Worm (Caenorhabditis elegans) whole organism, midembryonic: ENCODE measurements around the gene dach-1.

Experiments
- T22C8.4 ChIP-seq: fragments of 200-800 bp; sonication (Bioruptor generic); IDR thresholded peaks from 2 replicates; pipeline ENCODE4 v1.3.6; 2022; ENCODE audit warnings: missing genetic modification characterization, missing compliant biosample characterization
- cog-1 ChIP-seq: sonication (generic microtip); optimal IDR thresholded peaks from 2 replicates; lab custom pipeline; 2016; ENCODE audit warnings: missing genetic modification characterization, missing compliant biosample characterization
- flt-1 ChIP-seq: fragments of 200-800 bp; sonication (Bioruptor generic); IDR thresholded peaks from 2 replicates; pipeline ENCODE4 v1.3.6; 2022; ENCODE audit warnings: missing genetic modification characterization, missing compliant biosample characterization
- klf-2 ChIP-seq: fragments of 200-800 bp; sonication (Bioruptor generic); conservative IDR thresholded peaks from 2 replicates; pipeline ENCODE4 v1.3.6; 2022; ENCODE audit warnings: missing genetic modification reagents, missing genetic modification characterization, missing compliant biosample characterization
- med-1 ChIP-seq: sonication (generic microtip); optimal IDR thresholded peaks from 2 replicates; lab custom pipeline; 2017; ENCODE audit warnings: missing genetic modification characterization, mild to moderate bottlenecking, missing compliant biosample characterization, antibody characterized with exemption, missing genetic modification reagents; ENCODE audit not compliant: insufficient read depth
- ref-1 ChIP-seq: fragments of 200-800 bp; sonication (Bioruptor generic); conservative IDR thresholded peaks from 2 replicates; pipeline ENCODE4 v1.3.6; 2022; ENCODE audit warnings: missing genetic modification reagents, missing genetic modification characterization, missing compliant biosample characterization
- tab-1 ChIP-seq: fragments of 200-800 bp; sonication (Bioruptor generic); IDR thresholded peaks from 2 replicates; pipeline ENCODE4 v1.3.6; 2022; ENCODE audit warnings: missing genetic modification characterization, missing compliant biosample characterization
- ztf-23 ChIP-seq: fragments of 200-800 bp; sonication (Bioruptor generic); IDR thresholded peaks from 2 replicates; pipeline ENCODE4 v1.3.6; 2022; ENCODE audit warnings: missing genetic modification reagents, missing genetic modification characterization, missing compliant biosample characterization
- ztf-29 ChIP-seq: fragments of 200-800 bp; sonication (Bioruptor generic); IDR thresholded peaks from 2 replicates; pipeline ENCODE4 v1.3.6; 2022; ENCODE audit warnings: missing genetic modification reagents, missing genetic modification characterization, missing compliant biosample characterization

DNA sequence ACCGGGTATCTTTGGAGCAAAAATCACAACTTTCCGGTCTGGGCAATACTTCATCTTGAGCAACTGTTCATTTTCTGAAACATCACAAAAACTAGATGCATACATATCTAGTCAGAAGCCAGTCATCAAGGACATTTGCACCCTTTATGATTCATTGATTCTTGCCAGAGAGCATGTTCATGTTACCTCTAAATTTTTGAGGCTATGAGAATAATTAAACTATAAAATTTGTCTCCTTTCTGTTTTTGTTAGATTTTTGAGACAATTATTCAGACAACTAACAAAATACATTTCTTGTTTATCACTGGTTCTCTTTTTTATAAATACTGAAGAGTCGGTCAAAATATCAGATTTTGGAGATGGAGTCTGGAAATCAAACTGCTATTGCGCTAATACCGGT, 33.3 kb upstream of the dach-1 start, which contains the start of gene srx-67:
- TF ChIP-seq flt-1 (GFP tag; lab: Robert Waterston, UW) (no peak), ztf-29 (no peak), tab-1 (GFP tag; lab: Robert Waterston, UW) (no peak), T22C8.4 (GFP tag; lab: Robert Waterston, UW) (no peak), klf-2 (no peak), cog-1 (tag; lab: Kevin White, UChicago) (no peak), med-1 (GFP tag; lab: Kevin White, UChicago) (no peak), ztf-23 (GFP tag; lab: Robert Waterston, UW) (no peak), ref-1 (GFP tag; lab: Robert Waterston, UW) (no peak)
